Fruit fly (Drosophila melanogaster) whole organism, embryonic: Measurements from ENCODE around the gene lilli.

Experiments used
- Ada2b ChIP-seq: fragments of 200-800 bp; sonication (Bioruptor generic); IDR thresholded peaks from 2 replicates; pipeline ENCODE4 v1.3.6; 2022; ENCODE audit warnings: missing biosample characterization, missing genetic modification characterization
- Adf1 ChIP-seq: fragments of 200-800 bp; sonication (Bioruptor generic); IDR thresholded peaks from 2 replicates; pipeline ENCODE4 v1.3.6; 2022; ENCODE audit warnings: missing biosample characterization, missing genetic modification characterization
- Atf3 ChIP-seq: fragments of 200-800 bp; sonication (Bioruptor generic); optimal IDR thresholded peaks from 3 replicates; lab custom pipeline; 2016; ENCODE audit warnings: missing biosample characterization, missing genetic modification characterization
- CG10565 ChIP-seq: fragments of 200-800 bp; sonication (Bioruptor generic); optimal IDR thresholded peaks from 3 replicates; lab custom pipeline; 2016; ENCODE audit warnings: missing biosample characterization, mild to moderate bottlenecking, missing genetic modification characterization
- CG12659 ChIP-seq: fragments of 200-800 bp; sonication (Bioruptor generic); optimal IDR thresholded peaks from 3 replicates; lab custom pipeline; 2017; ENCODE audit warnings: mild to moderate bottlenecking, missing biosample characterization, missing genetic modification reagents, missing genetic modification characterization
- CG13894 ChIP-seq: fragments of 200-800 bp; sonication (Bioruptor generic); optimal IDR thresholded peaks from 3 replicates; lab custom pipeline; 2018; ENCODE audit warnings: missing biosample characterization, mild to moderate bottlenecking, missing genetic modification characterization, moderate library complexity
- CG14014 ChIP-seq: fragments of 200-800 bp; sonication (Bioruptor generic); IDR thresholded peaks from 2 replicates; pipeline ENCODE4 v1.3.6; 2022; ENCODE audit warnings: missing biosample characterization, missing genetic modification characterization
- CG14441 ChIP-seq: fragments of 200-800 bp; sonication (Bioruptor generic); IDR thresholded peaks from 2 replicates; pipeline ENCODE4 v1.3.6; 2022; ENCODE audit warnings: missing biosample characterization, missing genetic modification characterization
- CG15073 ChIP-seq: fragments of 200-800 bp; sonication (Bioruptor generic); optimal IDR thresholded peaks from 2 replicates; lab custom pipeline; 2016; ENCODE audit warnings: missing biosample characterization, missing genetic modification characterization
- CG1529 ChIP-seq: fragments of 200-800 bp; sonication (Bioruptor generic); optimal IDR thresholded peaks from 3 replicates; lab custom pipeline; 2018; ENCODE audit warnings: missing biosample characterization, missing genetic modification characterization
- CG17328 ChIP-seq: fragments of 200-800 bp; sonication (Bioruptor generic); IDR thresholded peaks from 2 replicates; pipeline ENCODE4 v1.3.6; 2022; ENCODE audit warnings: missing biosample characterization, missing genetic modification characterization
- CG1832 ChIP-seq: fragments of 200-800 bp; sonication (Bioruptor generic); optimal IDR thresholded peaks from 2 replicates; lab custom pipeline; 2017; ENCODE audit warnings: missing biosample characterization, mild to moderate bottlenecking, missing genetic modification characterization, inconsistent platforms
- CG18764 ChIP-seq: fragments of 200-800 bp; sonication (Bioruptor generic); optimal IDR thresholded peaks from 3 replicates; lab custom pipeline; 2016; ENCODE audit warnings: missing biosample characterization, missing genetic modification characterization
- CG2129 ChIP-seq: fragments of 200-800 bp; sonication (Bioruptor generic); IDR thresholded peaks from 2 replicates; pipeline ENCODE4 v1.3.6; 2022; ENCODE audit warnings: missing biosample characterization, missing genetic modification characterization; ENCODE audit not compliant: partially characterized antibody
- CG2678 ChIP-seq: fragments of 200-800 bp; sonication (Bioruptor generic); optimal IDR thresholded peaks from 3 replicates; lab custom pipeline; 2019; ENCODE audit warnings: missing biosample characterization, mild to moderate bottlenecking, missing genetic modification characterization, moderate library complexity
- CG2712 ChIP-seq: fragments of 200-800 bp; optimal IDR thresholded peaks from 3 replicates; lab custom pipeline; 2019; ENCODE audit warnings: missing biosample characterization, mild to moderate bottlenecking, missing genetic modification characterization, moderate library complexity
- CG31441 ChIP-seq: fragments of 200-800 bp; sonication (Bioruptor generic); IDR thresholded peaks from 2 replicates; pipeline ENCODE4 v1.3.6; 2022; ENCODE audit warnings: missing biosample characterization, missing genetic modification characterization
- CG6683 ChIP-seq: fragments of 200-800 bp; sonication (Bioruptor generic); optimal IDR thresholded peaks from 2 replicates; lab custom pipeline; 2017; ENCODE audit warnings: missing biosample characterization, mild to moderate bottlenecking, missing genetic modification characterization, missing genetic modification reagents
- CG7271 ChIP-seq: fragments of 200-800 bp; sonication (Bioruptor generic); optimal IDR thresholded peaks from 2 replicates; lab custom pipeline; 2018; ENCODE audit warnings: missing biosample characterization, mild to moderate bottlenecking, missing genetic modification characterization, moderate library complexity
- CG8388 ChIP-seq: fragments of 200-800 bp; sonication (Bioruptor generic); optimal IDR thresholded peaks from 2 replicates; lab custom pipeline; 2019; ENCODE audit warnings: missing biosample characterization, mild to moderate bottlenecking, missing genetic modification characterization, moderate library complexity
- D19A ChIP-seq: fragments of 200-800 bp; optimal IDR thresholded peaks from 3 replicates; lab custom pipeline; 2019; ENCODE audit warnings: missing biosample characterization, mild to moderate bottlenecking, missing genetic modification characterization, moderate library complexity
- Dref ChIP-seq: fragments of 200-800 bp; sonication (Bioruptor generic); IDR thresholded peaks from 2 replicates; pipeline ENCODE4 v1.3.6; 2022; ENCODE audit warnings: missing biosample characterization, missing genetic modification characterization
- H2.0 ChIP-seq: fragments of 200-800 bp; sonication (Bioruptor generic); IDR thresholded peaks from 2 replicates; pipeline ENCODE4 v1.3.6; 2022; ENCODE audit warnings: missing biosample characterization, missing genetic modification characterization
- Hand ChIP-seq: fragments of 200-800 bp; sonication (Bioruptor generic); optimal IDR thresholded peaks from 2 replicates; lab custom pipeline; 2017; ENCODE audit warnings: mild to moderate bottlenecking, missing biosample characterization, missing genetic modification reagents, missing genetic modification characterization
- Med ChIP-seq: fragments of 200-800 bp; sonication (Bioruptor generic); peaks from one replicate; lab custom pipeline; 2016; ENCODE audit warnings: missing biosample characterization, missing genetic modification characterization, mild to moderate bottlenecking, inconsistent platforms, moderate library complexity
- Mes4 ChIP-seq: fragments of 200-800 bp; sonication (Bioruptor generic); optimal IDR thresholded peaks from 2 replicates; lab custom pipeline; 2016; ENCODE audit warnings: missing biosample characterization, missing genetic modification characterization
- Poxn ChIP-seq: fragments of 200-800 bp; sonication (Bioruptor generic); IDR thresholded peaks from 2 replicates; pipeline ENCODE4 v1.3.6; 2022; ENCODE audit warnings: missing biosample characterization, missing genetic modification characterization
- Rx ChIP-seq: fragments of 200-800 bp; sonication (Bioruptor generic); IDR thresholded peaks from 2 replicates; pipeline ENCODE4 v1.3.6; 2022; ENCODE audit warnings: missing biosample characterization, missing genetic modification characterization
- TFAM ChIP-seq: fragments of 200-800 bp; sonication (Bioruptor generic); optimal IDR thresholded peaks from 2 replicates; lab custom pipeline; 2017; ENCODE audit warnings: missing biosample characterization, missing genetic modification characterization, inconsistent platforms
- Usf ChIP-seq: fragments of 200-800 bp; sonication (Bioruptor generic); optimal IDR thresholded peaks from 2 replicates; lab custom pipeline; 2017; ENCODE audit warnings: missing genotype, missing biosample characterization, missing genetic modification characterization
- Xbp1 ChIP-seq: fragments of 200-800 bp; sonication (Bioruptor generic); optimal IDR thresholded peaks from 3 replicates; lab custom pipeline; 2016; ENCODE audit warnings: missing biosample characterization, mild to moderate bottlenecking, missing genetic modification characterization
- ab ChIP-seq: fragments of 200-800 bp; sonication (Bioruptor generic); optimal IDR thresholded peaks from 2 replicates; lab custom pipeline; 2016; ENCODE audit warnings: missing biosample characterization, missing genetic modification characterization
- bigmax ChIP-seq: fragments of 200-800 bp; sonication (Bioruptor generic); optimal IDR thresholded peaks from 2 replicates; lab custom pipeline; 2018; ENCODE audit warnings: missing biosample characterization, mild to moderate bottlenecking, missing genetic modification characterization
- btn ChIP-seq: fragments of 200-800 bp; sonication (Bioruptor generic); optimal IDR thresholded peaks from 2 replicates; lab custom pipeline; 2016; ENCODE audit warnings: missing biosample characterization, missing genetic modification characterization
- fd96Cb ChIP-seq: fragments of 200-800 bp; sonication (Bioruptor generic); optimal IDR thresholded peaks from 2 replicates; lab custom pipeline; 2018; ENCODE audit warnings: missing biosample characterization, mild to moderate bottlenecking, missing genetic modification characterization, moderate library complexity
- hkb ChIP-seq, 2 experiments: fragments of 200-800 bp in 1 of 2; fragments of >200 bp in 1 of 2; sonication (Bioruptor generic) in 1 of 2; IDR thresholded peaks in 1 of 2; optimal IDR thresholded peaks in 1 of 2; 2 replicates each; pipeline versions ENCODE4 v1.3.6 to Lab custom; 2017 to 2022; ENCODE audit warnings: missing biosample characterization in 1 of 2, missing genetic modification characterization in 1 of 2
- lov ChIP-seq, 2 experiments: fragments of 200-800 bp in 1 of 2; fragments of >200 bp in 1 of 2; sonication (Bioruptor generic) in 1 of 2; IDR thresholded peaks in 1 of 2; optimal IDR thresholded peaks in 1 of 2; 2 replicates in 1 of 2; 3 replicates in 1 of 2; pipeline versions ENCODE4 v1.3.6 to Lab custom; 2017 to 2022; ENCODE audit warnings: missing biosample characterization in 1 of 2, missing genetic modification characterization in 1 of 2
- mirr ChIP-seq: fragments of 200-800 bp; sonication (Bioruptor generic); optimal IDR thresholded peaks from 3 replicates; lab custom pipeline; 2018; ENCODE audit warnings: missing biosample characterization, mild to moderate bottlenecking, missing genetic modification characterization
- nerfin-1 ChIP-seq: fragments of 200-800 bp; sonication (Bioruptor generic); optimal IDR thresholded peaks from 3 replicates; lab custom pipeline; 2019; ENCODE audit warnings: missing biosample characterization, mild to moderate bottlenecking, missing genetic modification characterization, moderate library complexity
- nmo ChIP-seq: fragments of 200-800 bp; sonication (Bioruptor generic); optimal IDR thresholded peaks from 2 replicates; lab custom pipeline; 2018; ENCODE audit warnings: missing biosample characterization, mild to moderate bottlenecking, missing genetic modification characterization, moderate library complexity
- psq ChIP-seq: fragments of 200-800 bp; sonication (Bioruptor generic); optimal IDR thresholded peaks from 2 replicates; lab custom pipeline; 2017; ENCODE audit warnings: missing biosample characterization, missing genetic modification characterization
- ro ChIP-seq: fragments of 200-800 bp; sonication (Bioruptor generic); IDR thresholded peaks from 2 replicates; pipeline ENCODE4 v1.3.6; 2022; ENCODE audit warnings: missing biosample characterization, missing genetic modification characterization
- slbo ChIP-seq: fragments of 200-800 bp; sonication (Bioruptor generic); IDR thresholded peaks from 2 replicates; pipeline ENCODE4 v1.3.6; 2022; ENCODE audit warnings: missing biosample characterization, missing genetic modification characterization
- slp2 ChIP-seq: fragments of 200-800 bp; sonication (Bioruptor generic); optimal IDR thresholded peaks from 2 replicates; lab custom pipeline; 2016; ENCODE audit warnings: missing biosample characterization, missing genetic modification characterization
- so ChIP-seq: fragments of 200-800 bp; sonication (Bioruptor generic); IDR thresholded peaks from 3 replicates; pipeline ENCODE4 v1.3.6; 2022; ENCODE audit warnings: missing biosample characterization, missing genetic modification characterization
- sr ChIP-seq: fragments of 200-800 bp; sonication (Bioruptor generic); IDR thresholded peaks from 3 replicates; pipeline ENCODE4 v1.3.6; 2022; ENCODE audit warnings: missing biosample characterization, missing genetic modification characterization
- unpg ChIP-seq: fragments of 200-800 bp; sonication (Bioruptor generic); optimal IDR thresholded peaks from 3 replicates; lab custom pipeline; 2018; ENCODE audit warnings: missing biosample characterization, mild to moderate bottlenecking, missing genetic modification characterization, moderate library complexity
- wor ChIP-seq: fragments of 200-800 bp; sonication (Bioruptor generic); IDR thresholded peaks from 2 replicates; pipeline ENCODE4 v1.3.6; 2022; ENCODE audit warnings: missing biosample characterization, missing genetic modification characterization

Gene lilli

dm6 chr2L:2855773-2856615 lies 29.7 kb upstream of the lilli start, which contains the start of the genes CG3104 and RpS21 (continued):
- TF ChIP-seq CG17328 (GFP tag; lab: Robert Waterston, UW) (peak; percentile 92), D19A (peak; percentile 92), H2.0 (peak; percentile 89), btn (GFP tag; lab: Kevin White, UChicago) (peak; percentile 28), ro (GFP tag; lab: Robert Waterston, UW) (peak; percentile 76), Ada2b (GFP tag; lab: Robert Waterston, UW) (peak; percentile 69), slp2 (GFP tag; lab: Kevin White, UChicago) (peak; percentile 77), CG1832 (GFP tag; lab: Kevin White, UChicago) (no peak), CG1529 (peak; percentile 74), Hand (GFP tag; lab: Kevin White, UChicago) (peak; percentile 15), Adf1 (GFP tag; lab: Robert Waterston, UW) (peak; percentile 60; the same call in 1 of the 2 replicates), CG31441 (GFP tag; lab: Robert Waterston, UW) (peak; percentile 75), lov (optimal IDR thresholded peaks at IDR 0.05; lab: Kevin White, UChicago) (no peak), lov (GFP tag; IDR thresholded peaks at IDR 0.05; lab: Robert Waterston, UW) (peak; percentile 94), CG2678 (peak; percentile 75), CG15073 (GFP tag; lab: Kevin White, UChicago) (no peak), CG12659 (peak; percentile 96), Usf (GFP tag; lab: Kevin White, UChicago) (peak; percentile 85), CG18764 (GFP tag; lab: Kevin White, UChicago) (peak; percentile 82), Poxn (GFP tag; lab: Robert Waterston, UW) (0 out of 2 replicates have a peak, but pooled peaks have one; percentile 55), Rx (GFP tag; lab: Robert Waterston, UW) (peak; percentile 90), Atf3 (GFP tag; lab: Kevin White, UChicago) (peak; percentile 76), psq (GFP tag; lab: Kevin White, UChicago) (peak; percentile 64), Dref (peak; percentile 53), Mes4 (peak; percentile 88), wor (GFP tag; lab: Robert Waterston, UW) (peak; percentile 67), CG7271 (tag; lab: Kevin White, UChicago) (peak; percentile 47), bigmax (GFP tag; lab: Kevin White, UChicago) (peak; percentile 63), nerfin-1 (tag; lab: Kevin White, UChicago) (peak; percentile 76), Xbp1 (peak; percentile 92), CG6683 (GFP tag; lab: Kevin White, UChicago) (peak; percentile 61), Med (GFP tag; lab: Kevin White, UChicago) (peak; percentile 98), sr (GFP tag; lab: Robert Waterston, UW) (peak; percentile 91), nmo (peak; percentile 86), TFAM (GFP tag; lab: Kevin White, UChicago) (peak; percentile 28), fd96Cb (peak; percentile 60), hkb (optimal IDR thresholded peaks at IDR 0.05; lab: Kevin White, UChicago) (peak; percentile 87), hkb (GFP tag; IDR thresholded peaks at IDR 0.05; lab: Robert Waterston, UW) (peak; percentile 65; the same call in 1 of the 2 replicates), ab (GFP tag; lab: Kevin White, UChicago) (peak; percentile 71), CG2712 (tag; lab: Kevin White, UChicago) (peak; percentile 83), unpg (GFP tag; lab: Kevin White, UChicago) (peak; percentile 56), mirr (GFP tag; lab: Kevin White, UChicago) (peak; percentile 89), CG10565 (GFP tag; lab: Kevin White, UChicago) (peak; percentile 66), CG2129 (GFP tag; lab: Robert Waterston, UW) (no peak), slbo (GFP tag; lab: Robert Waterston, UW) (peak; percentile 97), CG8388 (GFP tag; lab: Kevin White, UChicago) (peak; percentile 55), CG13894 (tag; lab: Kevin White, UChicago) (peak; percentile 73), CG14441 (GFP tag; lab: Robert Waterston, UW) (peak; percentile 88), so (peak; percentile 74), CG14014 (GFP tag; lab: Robert Waterston, UW) (peak; percentile 86)
